Worm (Caenorhabditis elegans): ENCODE data around the gene BE10.5.

BE10.5 gene

ce11 chrIII:12848981-12849589 is 42.5 kb upstream of the BE10.5 start (continued):
- TF ChIP-seq fkh-10 (GFP tag; optimal IDR thresholded peaks at IDR 0.05) (no peak), skn-1 (tag; optimal IDR thresholded peaks at IDR 0.05) (no peak), nhr-11 (tag; optimal IDR thresholded peaks at IDR 0.05) (no peak), fkh-2 (tag; optimal IDR thresholded peaks at IDR 0.05) (no peak), fos-1 (tag; optimal IDR thresholded peaks at IDR 0.05) (no peak), unc-62 (GFP tag; optimal IDR thresholded peaks at IDR 0.05) (peak; percentile 59), lin-39 (tag; optimal IDR thresholded peaks at IDR 0.05) (no peak), ceh-82 (tag; optimal IDR thresholded peaks at IDR 0.05) (no peak), zag-1 (tag; optimal IDR thresholded peaks at IDR 0.05) (no peak), elt-1 (tag; optimal IDR thresholded peaks at IDR 0.05) (no peak), hmg-11 (tag; optimal IDR thresholded peaks at IDR 0.05) (no peak), nhr-43 (tag; optimal IDR thresholded peaks at IDR 0.05; ENCODE audit: poor library complexity, severe bottlenecking) (peak; percentile 86), ZK546.5 (tag; optimal IDR thresholded peaks at IDR 0.05) (no peak), mml-1 (tag; optimal IDR thresholded peaks at IDR 0.05) (no peak), R02D3.7 (tag; optimal IDR thresholded peaks at IDR 0.05) (peak; percentile 21), aly-2 (tag; optimal IDR thresholded peaks at IDR 0.05) (no peak)

- no peak for TF ChIP-seq ztf-11 (tag; optimal IDR thresholded peaks at IDR 0.05)
- TF ChIP-seq zag-1 (tag; optimal IDR thresholded peaks at IDR 0.05): no peak
- TF ChIP-seq ztf-4 (tag; optimal IDR thresholded peaks at IDR 0.05): no peak
- TF ChIP-seq daf-12 (tag; optimal IDR thresholded peaks at IDR 0.05): no peak
- peak; percentile 48 for TF ChIP-seq lin-15B (tag; optimal IDR thresholded peaks at IDR 0.05)
- TF ChIP-seq aly-2 (tag; optimal IDR thresholded peaks at IDR 0.05): no peak
- no peak for TF ChIP-seq fkh-2 (tag; optimal IDR thresholded peaks at IDR 0.05)
- peak; percentile 4 for TF ChIP-seq elt-2 (tag; optimal IDR thresholded peaks at IDR 0.05)
- no peak for TF ChIP-seq fkh-10 (GFP tag; optimal IDR thresholded peaks at IDR 0.05)
- TF ChIP-seq tbx-2 (tag; optimal IDR thresholded peaks at IDR 0.05): no peak
- TF ChIP-seq lin-39 (tag; optimal IDR thresholded peaks at IDR 0.05): no peak
- no peak for TF ChIP-seq ZK546.5 (tag; optimal IDR thresholded peaks at IDR 0.05)
- TF ChIP-seq R02D3.7 (tag; optimal IDR thresholded peaks at IDR 0.05): no peak
- peak; percentile 29 for TF ChIP-seq fos-1 (tag; optimal IDR thresholded peaks at IDR 0.05)
- TF ChIP-seq nhr-12 (tag; optimal IDR thresholded peaks at IDR 0.05): no peak
- no peak for TF ChIP-seq nfya-1 (tag; optimal IDR thresholded peaks at IDR 0.05; ENCODE audit: insufficient read depth)
- TF ChIP-seq elt-3 (tag; optimal IDR thresholded peaks at IDR 0.05): peak in 1 of 3 experiments; percentile 78
- no peak for TF ChIP-seq nhr-28 (tag; optimal IDR thresholded peaks at IDR 0.05)
- TF ChIP-seq nhr-237 (tag; optimal IDR thresholded peaks at IDR 0.05): no peak
- TF ChIP-seq skn-1 (tag; optimal IDR thresholded peaks at IDR 0.05): no peak
- TF ChIP-seq nhr-25 (tag; optimal IDR thresholded peaks at IDR 0.05): peak; percentile 38
- TF ChIP-seq sea-2 (GFP tag; optimal IDR thresholded peaks at IDR 0.05): no peak
- peak; percentile 43 for TF ChIP-seq pqm-1 (tag; optimal IDR thresholded peaks at IDR 0.05)
- no peak for TF ChIP-seq snpc-4 (tag; optimal IDR thresholded peaks at IDR 0.05)
- TF ChIP-seq jun-1 (tag; optimal IDR thresholded peaks at IDR 0.05): no peak
- TF ChIP-seq eor-1 (tag; optimal IDR thresholded peaks at IDR 0.05): no peak
- peak; percentile 25 for TF ChIP-seq elt-1 (tag; optimal IDR thresholded peaks at IDR 0.05)
- no peak for TF ChIP-seq egl-27 (tag; optimal IDR thresholded peaks at IDR 0.05)
- TF ChIP-seq ceh-82 (tag; optimal IDR thresholded peaks at IDR 0.05): no peak
- no peak for TF ChIP-seq nhr-67 (tag; optimal IDR thresholded peaks at IDR 0.05)
- TF ChIP-seq mdl-1 (tag; optimal IDR thresholded peaks at IDR 0.05): no peak
- no peak for TF ChIP-seq mml-1 (tag; optimal IDR thresholded peaks at IDR 0.05)
- TF ChIP-seq pha-4 (tag; optimal IDR thresholded peaks at IDR 0.05): no peak
- TF ChIP-seq nhr-76 (tag; optimal IDR thresholded peaks at IDR 0.05): no peak
- TF ChIP-seq nhr-11 (tag; optimal IDR thresholded peaks at IDR 0.05): no peak
- no peak for TF ChIP-seq ama-1 (optimal IDR thresholded peaks at IDR 0.05)
- no peak for TF ChIP-seq egl-5 (tag; optimal IDR thresholded peaks at IDR 0.05)
These were observed 41.0 kb upstream of the BE10.5 start for ce11 chrIII:12847623-12848022.

- TF ChIP-seq nhr-25 (tag; optimal IDR thresholded peaks at IDR 0.05): no peak
- TF ChIP-seq nhr-76 (tag; optimal IDR thresholded peaks at IDR 0.05): no peak
- TF ChIP-seq nhr-237 (tag; optimal IDR thresholded peaks at IDR 0.05): no peak
- TF ChIP-seq unc-39 (tag; optimal IDR thresholded peaks at IDR 0.05): no peak
- no peak for TF ChIP-seq snpc-4 (tag; optimal IDR thresholded peaks at IDR 0.05)
- no peak for TF ChIP-seq ZK546.5 (tag; optimal IDR thresholded peaks at IDR 0.05)
- no peak for TF ChIP-seq jun-1 (tag; optimal IDR thresholded peaks at IDR 0.05)
- TF ChIP-seq mdl-1 (tag; optimal IDR thresholded peaks at IDR 0.05): no peak
- TF ChIP-seq pha-4 (tag; optimal IDR thresholded peaks at IDR 0.05): no peak
- TF ChIP-seq nfya-1 (tag; optimal IDR thresholded peaks at IDR 0.05; ENCODE audit: insufficient read depth): peak; percentile 40
- no peak for TF ChIP-seq nhr-11 (tag; optimal IDR thresholded peaks at IDR 0.05)
- TF ChIP-seq ceh-28 (tag; optimal IDR thresholded peaks at IDR 0.05): no peak
- no peak for TF ChIP-seq fos-1 (tag; optimal IDR thresholded peaks at IDR 0.05)
- no peak for TF ChIP-seq pqm-1 (tag; optimal IDR thresholded peaks at IDR 0.05)
- no peak for TF ChIP-seq elt-3 (tag; optimal IDR thresholded peaks at IDR 0.05)
- TF ChIP-seq ztf-4 (tag; optimal IDR thresholded peaks at IDR 0.05): no peak
- no peak for TF ChIP-seq egl-5 (tag; optimal IDR thresholded peaks at IDR 0.05)
- no peak for TF ChIP-seq egl-27 (tag; optimal IDR thresholded peaks at IDR 0.05)
- no peak for TF ChIP-seq ceh-82 (tag; optimal IDR thresholded peaks at IDR 0.05)
- TF ChIP-seq nhr-67 (tag; optimal IDR thresholded peaks at IDR 0.05): no peak
- TF ChIP-seq nhr-43 (tag; optimal IDR thresholded peaks at IDR 0.05; ENCODE audit: poor library complexity, severe bottlenecking): peak; percentile 23
- peak; percentile 8 for TF ChIP-seq hmg-11 (tag; optimal IDR thresholded peaks at IDR 0.05)
- TF ChIP-seq ceh-9 (tag; optimal IDR thresholded peaks at IDR 0.05): no peak
These were observed 36.2 kb upstream of the BE10.5 start for ce11 chrIII:12842858-12843257.
